Worm (Caenorhabditis elegans) whole organism, early embryonic: Measurements from ENCODE around the gene srz-104.

Experiments
- ama-1 ChIP-seq: fragments of 150-350 bp; optimal IDR thresholded peaks from 2 replicates; lab custom pipeline; 2014
- hmbx-1 ChIP-seq: sonication (generic microtip); optimal IDR thresholded peaks from 2 replicates; lab custom pipeline; 2016; ENCODE audit warnings: mild to moderate bottlenecking, missing genetic modification characterization, missing compliant biosample characterization
- pes-1 ChIP-seq: fragments of 200-800 bp; sonication (Bioruptor generic); IDR thresholded peaks from 2 replicates; pipeline ENCODE4 v1.3.6; 2022; ENCODE audit warnings: missing genetic modification reagents, missing genetic modification characterization, missing compliant biosample characterization
- tbx-11 ChIP-seq: fragments of 200-800 bp; sonication (Bioruptor generic); IDR thresholded peaks from 2 replicates; pipeline ENCODE4 v1.3.6; 2022; ENCODE audit warnings: missing genetic modification characterization, missing compliant biosample characterization
- tbx-37 ChIP-seq: fragments of 200-800 bp; sonication (Bioruptor generic); conservative IDR thresholded peaks from 2 replicates; pipeline ENCODE4 v1.3.6; 2022; ENCODE audit warnings: missing genetic modification reagents, missing genetic modification characterization, missing compliant biosample characterization
- tra-4 ChIP-seq: sonication (generic microtip); optimal IDR thresholded peaks from 2 replicates; lab custom pipeline; 2017; ENCODE audit warnings: missing genetic modification characterization, missing compliant biosample characterization

DNA sequence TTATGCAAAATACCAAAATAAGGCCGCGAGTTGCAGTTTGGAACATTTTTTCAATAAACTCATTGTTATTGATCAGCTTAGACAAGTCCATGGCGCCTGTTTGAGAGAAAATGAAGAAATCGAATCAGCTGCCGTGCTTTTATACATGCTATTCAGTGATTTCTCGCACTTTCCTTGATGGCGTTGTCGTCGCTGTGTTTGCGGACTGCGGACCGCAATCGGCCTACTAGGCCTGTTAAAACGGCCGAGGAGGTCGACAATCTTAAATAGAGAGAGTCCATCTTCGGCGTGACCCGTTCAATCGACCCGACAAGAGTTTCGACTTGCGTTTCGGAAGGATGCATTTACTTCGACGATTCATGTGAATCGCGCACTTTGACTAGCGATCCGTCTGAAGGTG is 32.7 kb upstream of the srz-104 start, which contains the start of gene srz-75:
- TF ChIP-seq ama-1 (lab: Kevin White, UChicago) (no peak), hmbx-1 (tag; lab: Kevin White, UChicago) (no peak), tbx-11 (GFP tag; lab: Robert Waterston, UW) (no peak), pes-1 (GFP tag; lab: Robert Waterston, UW) (no peak), tbx-37 (GFP tag; lab: Robert Waterston, UW) (no peak), tra-4 (no peak)
